Fruit fly (Drosophila melanogaster) whole organism, embryonic: ENCODE data around the gene CAH7.

Source experiments
- Abd-B ChIP-seq: fragments of 200-800 bp; sonication (Bioruptor generic); optimal IDR thresholded peaks from 2 replicates; lab custom pipeline; 2018; ENCODE audit warnings: missing biosample characterization, mild to moderate bottlenecking, missing genetic modification characterization, moderate library complexity
- CG10274 ChIP-seq: fragments of 200-800 bp; sonication (Bioruptor generic); optimal IDR thresholded peaks from 3 replicates; lab custom pipeline; 2017; ENCODE audit warnings: missing biosample characterization, mild to moderate bottlenecking, missing genetic modification characterization
- CG10543 ChIP-seq: fragments of 200-800 bp; sonication (Bioruptor generic); optimal IDR thresholded peaks from 3 replicates; lab custom pipeline; 2017; ENCODE audit warnings: missing biosample characterization, mild to moderate bottlenecking, missing genetic modification characterization, moderate library complexity
- CG11093 ChIP-seq: fragments of 200-800 bp; sonication (Bioruptor generic); IDR thresholded peaks from 3 replicates; pipeline ENCODE4 v1.3.6; 2022; ENCODE audit warnings: missing biosample characterization, missing genetic modification characterization
- CG11247 ChIP-seq: fragments of 200-800 bp; sonication (Bioruptor generic); IDR thresholded peaks from 2 replicates; pipeline ENCODE4 v1.3.6; 2022; ENCODE audit warnings: missing biosample characterization, missing genetic modification characterization
- CG12769 ChIP-seq: fragments of 200-800 bp; sonication (Bioruptor generic); optimal IDR thresholded peaks from 2 replicates; lab custom pipeline; 2019; ENCODE audit warnings: missing biosample characterization, mild to moderate bottlenecking, missing genetic modification characterization, moderate library complexity
- CG14441 ChIP-seq: fragments of 200-800 bp; sonication (Bioruptor generic); IDR thresholded peaks from 2 replicates; pipeline ENCODE4 v1.3.6; 2022; ENCODE audit warnings: missing biosample characterization, missing genetic modification characterization
- CG14965 ChIP-seq: fragments of 200-800 bp; sonication (Bioruptor generic); optimal IDR thresholded peaks from 2 replicates; lab custom pipeline; 2016; ENCODE audit warnings: missing biosample characterization, missing genetic modification characterization, borderline replicate concordance
- CG15269 ChIP-seq: fragments of 200-800 bp; sonication (Bioruptor generic); optimal IDR thresholded peaks from 2 replicates; lab custom pipeline; 2018; ENCODE audit warnings: missing biosample characterization, mild to moderate bottlenecking, missing genetic modification characterization, moderate library complexity
- CG15601 ChIP-seq: fragments of 200-800 bp; sonication (Bioruptor generic); optimal IDR thresholded peaks from 3 replicates; lab custom pipeline; 2019; ENCODE audit warnings: missing biosample characterization, mild to moderate bottlenecking, missing genetic modification characterization, moderate library complexity
- CG17385 ChIP-seq: fragments of 200-800 bp; sonication (Bioruptor generic); optimal IDR thresholded peaks from 3 replicates; lab custom pipeline; 2018; ENCODE audit warnings: missing biosample characterization, mild to moderate bottlenecking, missing genetic modification characterization
- CG17612 ChIP-seq: fragments of 200-800 bp; sonication (Bioruptor generic); IDR thresholded peaks from 2 replicates; pipeline ENCODE4 v1.3.6; 2022; ENCODE audit warnings: missing biosample characterization, missing genetic modification characterization
- CG2875 ChIP-seq: fragments of 200-800 bp; sonication (Bioruptor generic); optimal IDR thresholded peaks from 2 replicates; lab custom pipeline; 2017; ENCODE audit warnings: missing biosample characterization, mild to moderate bottlenecking, missing genetic modification characterization, missing genetic modification reagents
- CG31388 ChIP-seq: fragments of 200-800 bp; sonication (Bioruptor generic); optimal IDR thresholded peaks from 2 replicates; lab custom pipeline; 2016; ENCODE audit warnings: missing biosample characterization, missing genetic modification characterization
- CG5953 ChIP-seq: fragments of 200-800 bp; sonication (Bioruptor generic); IDR thresholded peaks from 2 replicates; pipeline ENCODE4 v1.3.6; 2022; ENCODE audit warnings: missing biosample characterization, missing genetic modification characterization
- CG6765 ChIP-seq: fragments of 200-800 bp; sonication (Bioruptor generic); optimal IDR thresholded peaks from 3 replicates; lab custom pipeline; 2017; ENCODE audit warnings: missing biosample characterization, mild to moderate bottlenecking, missing genetic modification characterization
- CG7372 ChIP-seq: fragments of 200-800 bp; sonication (Bioruptor generic); IDR thresholded peaks from 2 replicates; pipeline ENCODE4 v1.3.6; 2022; ENCODE audit warnings: missing biosample characterization, missing genetic modification characterization
- CHES-1-like ChIP-seq: fragments of 200-800 bp; sonication (Bioruptor generic); optimal IDR thresholded peaks from 2 replicates; lab custom pipeline; 2016; ENCODE audit warnings: missing biosample characterization, missing genetic modification characterization
- Chrac-16 ChIP-seq: fragments of 200-800 bp; sonication (Bioruptor generic); optimal IDR thresholded peaks from 3 replicates; lab custom pipeline; 2016; ENCODE audit warnings: missing biosample characterization, missing genetic modification characterization
- Deaf1 ChIP-seq: fragments of 200-800 bp; optimal IDR thresholded peaks from 3 replicates; lab custom pipeline; 2019; ENCODE audit warnings: missing biosample characterization, mild to moderate bottlenecking, missing genetic modification characterization, moderate library complexity
- Fer3 ChIP-seq: fragments of 200-800 bp; sonication (Bioruptor generic); optimal IDR thresholded peaks from 2 replicates; lab custom pipeline; 2018; ENCODE audit warnings: missing biosample characterization, mild to moderate bottlenecking, missing genetic modification characterization, moderate library complexity
- Mad ChIP-seq: fragments of 200-800 bp; sonication (Bioruptor generic); optimal IDR thresholded peaks from 2 replicates; lab custom pipeline; 2016; ENCODE audit warnings: missing biosample characterization, missing genetic modification characterization
- Taf1 ChIP-seq: fragments of 200-800 bp; sonication (Bioruptor generic); IDR thresholded peaks from 2 replicates; pipeline ENCODE4 v1.3.6; 2022; ENCODE audit warnings: missing biosample characterization, missing genetic modification characterization
- Usf ChIP-seq: fragments of 200-800 bp; sonication (Bioruptor generic); optimal IDR thresholded peaks from 2 replicates; lab custom pipeline; 2017; ENCODE audit warnings: missing genotype, missing biosample characterization, missing genetic modification characterization
- bab2 ChIP-seq: fragments of 200-800 bp; sonication (Bioruptor generic); optimal IDR thresholded peaks from 2 replicates; lab custom pipeline; 2016; ENCODE audit warnings: missing biosample characterization, missing genetic modification characterization
- cad ChIP-seq: fragments of >200 bp; optimal IDR thresholded peaks from 2 replicates; lab custom pipeline; 2017; ENCODE audit warnings: missing biosample characterization, missing genetic modification characterization
- chn ChIP-seq: fragments of 200-800 bp; sonication (Bioruptor generic); optimal IDR thresholded peaks from 2 replicates; lab custom pipeline; 2016; ENCODE audit warnings: missing biosample characterization, missing genetic modification characterization
- cwo ChIP-seq: fragments of 200-800 bp; sonication (Bioruptor generic); optimal IDR thresholded peaks from 3 replicates; lab custom pipeline; 2017; ENCODE audit warnings: missing biosample characterization, missing genetic modification characterization, mild to moderate bottlenecking, moderate library complexity, missing genetic modification reagents
- dimm ChIP-seq: fragments of 200-800 bp; sonication (Bioruptor generic); IDR thresholded peaks from 2 replicates; pipeline ENCODE4 v1.3.6; 2022; ENCODE audit warnings: missing biosample characterization, missing genetic modification characterization
- dm ChIP-seq: fragments of 200-800 bp; sonication (Bioruptor generic); optimal IDR thresholded peaks from 3 replicates; lab custom pipeline; 2016; ENCODE audit warnings: missing biosample characterization, missing genetic modification characterization
- dysf ChIP-seq: fragments of 200-800 bp; sonication (Bioruptor generic); IDR thresholded peaks from 3 replicates; pipeline ENCODE4 v1.3.6; 2022; ENCODE audit warnings: missing biosample characterization, missing genetic modification characterization
- eve ChIP-seq, 2 experiments: fragments of >200 bp; optimal IDR thresholded peaks; 2 replicates each; lab custom pipeline; 2017; ENCODE audit warnings: missing biosample characterization in 2 of 2, missing genetic modification characterization in 2 of 2
- ewg ChIP-seq: fragments of 200-800 bp; sonication (Bioruptor generic); optimal IDR thresholded peaks from 3 replicates; lab custom pipeline; 2017; ENCODE audit warnings: mild to moderate bottlenecking, missing biosample characterization, missing genetic modification reagents, missing genetic modification characterization
- exex ChIP-seq: fragments of 200-800 bp; sonication (Bioruptor generic); optimal IDR thresholded peaks from 4 replicates; lab custom pipeline; 2018; ENCODE audit warnings: missing biosample characterization, mild to moderate bottlenecking, missing genetic modification characterization, moderate library complexity
- fd3F ChIP-seq: fragments of 200-800 bp; sonication (Bioruptor generic); optimal IDR thresholded peaks from 2 replicates; lab custom pipeline; 2018; ENCODE audit warnings: missing biosample characterization, mild to moderate bottlenecking, missing genetic modification characterization, moderate library complexity
- hb ChIP-seq: fragments of 200-800 bp; sonication (Bioruptor generic); IDR thresholded peaks from 3 replicates; pipeline ENCODE4 v1.3.6; 2022; ENCODE audit warnings: missing biosample characterization, missing genetic modification characterization; ENCODE audit not compliant: partially characterized antibody
- inv ChIP-seq: fragments of 200-800 bp; sonication (Bioruptor generic); IDR thresholded peaks from 2 replicates; pipeline ENCODE4 v1.3.6; 2022; ENCODE audit warnings: missing biosample characterization, missing genetic modification characterization; ENCODE audit not compliant: partially characterized antibody
- lbe ChIP-seq: fragments of 200-800 bp; sonication (Bioruptor generic); optimal IDR thresholded peaks from 2 replicates; lab custom pipeline; 2016; ENCODE audit warnings: missing biosample characterization, mild to moderate bottlenecking, missing genetic modification characterization
- nerfin-1 ChIP-seq: fragments of 200-800 bp; sonication (Bioruptor generic); optimal IDR thresholded peaks from 3 replicates; lab custom pipeline; 2019; ENCODE audit warnings: missing biosample characterization, mild to moderate bottlenecking, missing genetic modification characterization, moderate library complexity
- nmo ChIP-seq: fragments of 200-800 bp; sonication (Bioruptor generic); optimal IDR thresholded peaks from 2 replicates; lab custom pipeline; 2018; ENCODE audit warnings: missing biosample characterization, mild to moderate bottlenecking, missing genetic modification characterization, moderate library complexity
- odd ChIP-seq: fragments of 200-800 bp; sonication (Bioruptor generic); optimal IDR thresholded peaks from 2 replicates; lab custom pipeline; 2017; ENCODE audit warnings: missing biosample characterization, mild to moderate bottlenecking, missing genetic modification characterization
- pan ChIP-seq, 4 experiments: fragments of >200 bp in 3 of 4; fragments of 200-800 bp in 1 of 4; sonication (Bioruptor generic) in 1 of 4; optimal IDR thresholded peaks in 3 of 4; IDR thresholded peaks in 1 of 4; 2 replicates each; pipeline versions ENCODE4 v1.3.6 to Lab custom; 2017 to 2022; ENCODE audit warnings: missing biosample characterization in 2 of 4, missing genetic modification characterization in 2 of 4, mixed read lengths in 1 of 4
- prd ChIP-seq, 3 experiments: fragments of >200 bp in 2 of 3; fragments of 200-800 bp in 1 of 3; sonication (Bioruptor generic) in 1 of 3; optimal IDR thresholded peaks in 2 of 3; IDR thresholded peaks in 1 of 3; 2 replicates in 2 of 3; 3 replicates in 1 of 3; pipeline versions ENCODE4 v1.3.6 to Lab custom; 2017 to 2022; ENCODE audit warnings: missing biosample characterization in 1 of 3, missing genetic modification characterization in 1 of 3
- ro ChIP-seq: fragments of 200-800 bp; sonication (Bioruptor generic); IDR thresholded peaks from 2 replicates; pipeline ENCODE4 v1.3.6; 2022; ENCODE audit warnings: missing biosample characterization, missing genetic modification characterization
- scrt ChIP-seq: fragments of 200-800 bp; sonication (Bioruptor generic); optimal IDR thresholded peaks from 2 replicates; lab custom pipeline; 2018; ENCODE audit warnings: missing biosample characterization, mild to moderate bottlenecking, missing genetic modification characterization, moderate library complexity
- sens-2 ChIP-seq: fragments of 200-800 bp; sonication (Bioruptor generic); IDR thresholded peaks from 2 replicates; pipeline ENCODE4 v1.3.6; 2022; ENCODE audit warnings: missing biosample characterization, missing genetic modification characterization
- sim ChIP-seq: fragments of 200-800 bp; sonication (Bioruptor generic); IDR thresholded peaks from 2 replicates; pipeline ENCODE4 v1.3.6; 2022; ENCODE audit warnings: missing biosample characterization, missing genetic modification characterization
- slbo ChIP-seq: fragments of 200-800 bp; sonication (Bioruptor generic); IDR thresholded peaks from 2 replicates; pipeline ENCODE4 v1.3.6; 2022; ENCODE audit warnings: missing biosample characterization, missing genetic modification characterization
- stc ChIP-seq: fragments of 200-800 bp; sonication (Bioruptor generic); IDR thresholded peaks from 2 replicates; pipeline ENCODE4 v1.3.6; 2022; ENCODE audit warnings: missing biosample characterization, missing genetic modification characterization
- zen ChIP-seq: fragments of 200-800 bp; sonication (Bioruptor generic); optimal IDR thresholded peaks from 3 replicates; lab custom pipeline; 2018; ENCODE audit warnings: missing biosample characterization, mild to moderate bottlenecking, missing genetic modification characterization, moderate library complexity

Gene CAH7

DNA sequence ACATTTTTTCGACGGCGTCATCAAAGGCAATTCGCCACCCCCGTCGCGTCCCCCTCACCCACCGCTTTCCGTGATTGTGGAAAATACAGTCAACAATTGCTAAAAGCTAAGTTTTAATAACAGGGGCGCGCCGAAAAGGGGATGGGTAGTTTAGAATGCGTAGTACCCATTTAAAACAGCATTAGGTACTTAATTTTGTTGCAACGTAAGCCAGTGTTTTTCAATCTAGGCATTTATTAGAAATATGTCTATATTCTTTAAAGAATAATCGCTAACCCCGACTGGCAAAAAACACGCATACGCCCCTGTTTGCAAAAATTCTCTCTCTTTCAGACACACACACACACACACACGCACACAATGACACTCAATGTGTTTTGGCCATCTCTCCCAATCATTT, 27.1 kb upstream of the CAH7 start (continued):
- peak; percentile 68 for TF ChIP-seq cwo (GFP tag; lab: Kevin White, UChicago)
- no peak for TF ChIP-seq CG5953 (GFP tag; lab: Robert Waterston, UW)
- no peak for TF ChIP-seq CHES-1-like (GFP tag; lab: Kevin White, UChicago)
- TF ChIP-seq CG17385 (GFP tag; lab: Kevin White, UChicago): no peak
- peak; percentile 35 for TF ChIP-seq CG15269 (tag; lab: Kevin White, UChicago)
- TF ChIP-seq Fer3 (tag; lab: Kevin White, UChicago): peak; percentile 68
- TF ChIP-seq cad (GFP tag; lab: Kevin White, UChicago): no peak
- no peak for TF ChIP-seq Deaf1 (tag; lab: Kevin White, UChicago)
- no peak for TF ChIP-seq zen (tag; lab: Kevin White, UChicago)
- TF ChIP-seq nerfin-1: no peak
- TF ChIP-seq CG15601: no peak
- TF ChIP-seq fd3F: peak; percentile 31
- TF ChIP-seq CG17612 (GFP tag; lab: Robert Waterston, UW): 0 out of 2 replicates have a peak, but pooled peaks have one; percentile 26
- peak; percentile 64 for TF ChIP-seq CG11247 (GFP tag; lab: Robert Waterston, UW)
- peak; percentile 66 for TF ChIP-seq Taf1 (GFP tag; lab: Robert Waterston, UW)
- peak; percentile 62; the same call in 1 of the 2 replicates for TF ChIP-seq CG14441 (GFP tag; lab: Robert Waterston, UW)
- no peak for TF ChIP-seq chn (GFP tag; lab: Kevin White, UChicago)
- TF ChIP-seq dimm: no peak
- TF ChIP-seq pan (optimal IDR thresholded peaks at IDR 0.05; lab: Kevin White, UChicago): no peak
- peak in 1 of 2 experiments; percentile 61 for TF ChIP-seq pan (GFP tag; optimal IDR thresholded peaks at IDR 0.05 in 1 of 2, IDR thresholded peaks at IDR 0.05 in 1 of 2)
- TF ChIP-seq dm: no peak
- TF ChIP-seq sens-2 (GFP tag; lab: Robert Waterston, UW): no peak
- TF ChIP-seq Mad (GFP tag; lab: Kevin White, UChicago): no peak
- TF ChIP-seq eve (GFP tag; optimal IDR thresholded peaks at IDR 0.05; lab: Kevin White, UChicago): no peak
- no peak for TF ChIP-seq CG7372 (GFP tag; lab: Robert Waterston, UW)
- no peak for TF ChIP-seq Abd-B (GFP tag; lab: Kevin White, UChicago)
- TF ChIP-seq CG6765 (GFP tag; lab: Kevin White, UChicago): no peak
- no peak for TF ChIP-seq Chrac-16
- no peak for TF ChIP-seq CG2875 (GFP tag; lab: Kevin White, UChicago)
- TF ChIP-seq inv (GFP tag; lab: Robert Waterston, UW): no peak
- no peak for TF ChIP-seq ewg (GFP tag; lab: Kevin White, UChicago)
- peak; percentile 82 for TF ChIP-seq CG12769 (tag; lab: Kevin White, UChicago)
- TF ChIP-seq CG14965: no peak
- TF ChIP-seq dysf (GFP tag; lab: Robert Waterston, UW): peak; percentile 69
- no peak for TF ChIP-seq hb (GFP tag; lab: Robert Waterston, UW)
- TF ChIP-seq CG31388: no peak
- TF ChIP-seq sim (GFP tag; lab: Robert Waterston, UW): no peak
- TF ChIP-seq slbo (GFP tag; lab: Robert Waterston, UW): peak; percentile 90
- peak; percentile 51 for TF ChIP-seq scrt (GFP tag; lab: Kevin White, UChicago)
- TF ChIP-seq Usf: peak; percentile 50
- TF ChIP-seq CG11093: no peak
- TF ChIP-seq nmo (GFP tag; lab: Kevin White, UChicago): no peak
- peak; percentile 7 for TF ChIP-seq bab2 (GFP tag; lab: Kevin White, UChicago)
- no peak for TF ChIP-seq ro (GFP tag; lab: Robert Waterston, UW)
- TF ChIP-seq stc (GFP tag; lab: Robert Waterston, UW): no peak
- peak; percentile 87 for TF ChIP-seq lbe (GFP tag; lab: Kevin White, UChicago)
- TF ChIP-seq exex: no peak
- TF ChIP-seq CG10274 (GFP tag; lab: Kevin White, UChicago): peak; percentile 22
- TF ChIP-seq CG10543: no peak
- TF ChIP-seq prd (optimal IDR thresholded peaks at IDR 0.05; lab: Kevin White, UChicago): no peak
- TF ChIP-seq prd (GFP tag; IDR thresholded peaks at IDR 0.05; lab: Robert Waterston, UW): peak; percentile 66
- no peak for TF ChIP-seq odd (GFP tag; lab: Kevin White, UChicago)
